Worm (Caenorhabditis elegans): ENCODE measurements around the gene col-86.

ce11 chrII:13073742-13074141 lies 24.3 kb downstream of the col-86 start:
- no peak for TF ChIP-seq nhr-77 (tag; optimal IDR thresholded peaks at IDR 0.05)
- TF ChIP-seq mdl-1 (tag; optimal IDR thresholded peaks at IDR 0.05): no peak
- TF ChIP-seq lin-35 (GFP tag; optimal IDR thresholded peaks at IDR 0.05): no peak
- no peak for TF ChIP-seq alr-1 (tag; optimal IDR thresholded peaks at IDR 0.05; ENCODE audit: borderline replicate concordance)
- no peak for TF ChIP-seq unc-86 (tag; optimal IDR thresholded peaks at IDR 0.05)
- TF ChIP-seq unc-98 (GFP tag; IDR thresholded peaks at IDR 0.05): no peak
- TF ChIP-seq snpc-4 (tag; optimal IDR thresholded peaks at IDR 0.05): no peak
